Fruit fly (Drosophila melanogaster): ENCODE data around the gene CG15892.

The CG15892 gene

dm6 chrX:6283470-6283869 lies 10.7 kb downstream of the CG15892 start, which contains the start of gene CG11700 (continued):
- no peak for TF ChIP-seq Oaz (GFP tag; IDR thresholded peaks at IDR 0.05)
- TF ChIP-seq odd (GFP tag; optimal IDR thresholded peaks at IDR 0.05): no peak
- TF ChIP-seq CG8944 (GFP tag; optimal IDR thresholded peaks at IDR 0.05): no peak

- TF ChIP-seq usp (GFP tag; optimal IDR thresholded peaks at IDR 0.05) (no peak), CG13624 (GFP tag; optimal IDR thresholded peaks at IDR 0.05) (peak; percentile 16), CG31441 (GFP tag; IDR thresholded peaks at IDR 0.05) (0 out of 2 replicates have a peak, but pooled peaks have one; percentile 0), Dfd (GFP tag; optimal IDR thresholded peaks at IDR 0.05) (no peak), zen (tag; optimal IDR thresholded peaks at IDR 0.05) (peak; percentile 3), CG1647 (GFP tag; optimal IDR thresholded peaks at IDR 0.05) (no peak), CG5953 (GFP tag; IDR thresholded peaks at IDR 0.05) (no peak), Med (GFP tag) (peak; percentile 18), CG17612 (GFP tag; IDR thresholded peaks at IDR 0.05) (no peak), CG30020 (tag; optimal IDR thresholded peaks at IDR 0.05) (peak; percentile 87), pros (GFP tag; optimal IDR thresholded peaks at IDR 0.05) (peak; percentile 33), CG12104 (GFP tag; optimal IDR thresholded peaks at IDR 0.05) (no peak), lbe (GFP tag; optimal IDR thresholded peaks at IDR 0.05) (peak; percentile 51), unc-4 (GFP tag; IDR thresholded peaks at IDR 0.05; ENCODE audit: partially characterized antibody) (no peak), CTCF (GFP tag; optimal IDR thresholded peaks at IDR 0.05) (no peak), Max (GFP tag; optimal IDR thresholded peaks at IDR 0.05) (no peak), CG11456 (GFP tag; IDR thresholded peaks at IDR 0.05) (no peak), CG4404 (GFP tag; IDR thresholded peaks at IDR 0.05) (no peak)
Observed at dm6 chrX:6279629-6280073, 14.5 kb downstream of the CG15892 start, which contains the start of gene Ubi-p5E. Gene Ubi-p5E, minus strand, starts transcription at chrX:6279647.

dm6 chrX:6278879-6279628 lies 15.1 kb downstream of the CG15892 start:
- TF ChIP-seq CG12236 (GFP tag; optimal IDR thresholded peaks at IDR 0.05) (no peak), Dbx (GFP tag; IDR thresholded peaks at IDR 0.05) (no peak), Atf3 (GFP tag; optimal IDR thresholded peaks at IDR 0.05) (no peak), hb (GFP tag; IDR thresholded peaks at IDR 0.05; ENCODE audit: partially characterized antibody) (no peak), pb (GFP tag; optimal IDR thresholded peaks at IDR 0.05) (peak; percentile 19), Bteb2 (GFP tag; optimal IDR thresholded peaks at IDR 0.05) (no peak), Sry-δ (GFP tag; optimal IDR thresholded peaks at IDR 0.05) (peak; percentile 25), MTF-1 (GFP tag; optimal IDR thresholded peaks at IDR 0.05; ENCODE audit: borderline replicate concordance) (peak; percentile 18), CG9727 (GFP tag; optimal IDR thresholded peaks at IDR 0.05) (peak; percentile 46), twi (tag; optimal IDR thresholded peaks at IDR 0.05) (peak; percentile 55), org-1 (GFP tag; optimal IDR thresholded peaks at IDR 0.05) (peak; percentile 6), toy (GFP tag; IDR thresholded peaks at IDR 0.05) (no peak), Meics (GFP tag; optimal IDR thresholded peaks at IDR 0.05) (peak; percentile 32), sob (GFP tag; IDR thresholded peaks at IDR 0.05) (0 out of 2 replicates have a peak, but pooled peaks have one; percentile 22), Adf1 (GFP tag; IDR thresholded peaks at IDR 0.05) (no peak), hbn (GFP tag; IDR thresholded peaks at IDR 0.05; ENCODE audit: partially characterized antibody) (no peak), CG15073 (GFP tag; optimal IDR thresholded peaks at IDR 0.05) (no peak), btn (GFP tag; optimal IDR thresholded peaks at IDR 0.05) (no peak), Scr (GFP tag; IDR thresholded peaks at IDR 0.05; ENCODE audit: partially characterized antibody) (0 out of 2 replicates have a peak, but pooled peaks have one; percentile 38), MESR4 (GFP tag; optimal IDR thresholded peaks at IDR 0.05) (peak; percentile 96), CG2875 (GFP tag; optimal IDR thresholded peaks at IDR 0.05) (no peak), corto (GFP tag; optimal IDR thresholded peaks at IDR 0.05) (no peak), zf30C (GFP tag; optimal IDR thresholded peaks at IDR 0.05) (no peak), dysf (GFP tag; IDR thresholded peaks at IDR 0.05) (no peak), CG4424 (GFP tag; optimal IDR thresholded peaks at IDR 0.05) (peak; percentile 42), H2.0 (GFP tag; IDR thresholded peaks at IDR 0.05) (no peak), grau (tag; optimal IDR thresholded peaks at IDR 0.05) (no peak), ewg (GFP tag; optimal IDR thresholded peaks at IDR 0.05) (no peak)
